Fruit fly (Drosophila melanogaster) whole organism, embryonic: ENCODE results near the gene U2af50.
A peak's percentile ranks its signal among the peaks of the same experiment; 100 is the strongest.

Experiments
- Abd-B ChIP-seq: fragments of 200-800 bp; sonication (Bioruptor generic); optimal IDR thresholded peaks from 2 replicates; lab custom pipeline; 2018; ENCODE audit warnings: missing biosample characterization, mild to moderate bottlenecking, missing genetic modification characterization, moderate library complexity
- Bdp1 ChIP-seq: fragments of 200-800 bp; sonication (Bioruptor generic); optimal IDR thresholded peaks from 3 replicates; lab custom pipeline; 2016; ENCODE audit warnings: missing biosample characterization, missing genetic modification characterization
- CG10147 ChIP-seq: fragments of 200-800 bp; sonication (Bioruptor generic); optimal IDR thresholded peaks from 2 replicates; lab custom pipeline; 2019; ENCODE audit warnings: missing biosample characterization, mild to moderate bottlenecking, missing genetic modification characterization, moderate library complexity
- CG10366 ChIP-seq: fragments of 200-800 bp; sonication (Bioruptor generic); IDR thresholded peaks from 2 replicates; pipeline ENCODE4 v1.3.6; 2022; ENCODE audit warnings: missing biosample characterization, missing genetic modification characterization
- CG11723 ChIP-seq: fragments of 200-800 bp; sonication (Bioruptor generic); optimal IDR thresholded peaks from 2 replicates; lab custom pipeline; 2017; ENCODE audit warnings: missing biosample characterization, mild to moderate bottlenecking, missing genetic modification characterization
- CG12219 ChIP-seq: fragments of 200-800 bp; sonication (Bioruptor generic); optimal IDR thresholded peaks from 3 replicates; lab custom pipeline; 2018; ENCODE audit warnings: missing biosample characterization, mild to moderate bottlenecking, missing genetic modification characterization
- CG12391 ChIP-seq: fragments of 200-800 bp; sonication (Bioruptor generic); optimal IDR thresholded peaks from 3 replicates; lab custom pipeline; 2018; ENCODE audit warnings: missing biosample characterization, mild to moderate bottlenecking, missing genetic modification characterization, moderate library complexity
- CG14014 ChIP-seq: fragments of 200-800 bp; sonication (Bioruptor generic); IDR thresholded peaks from 2 replicates; pipeline ENCODE4 v1.3.6; 2022; ENCODE audit warnings: missing biosample characterization, missing genetic modification characterization
- CG14441 ChIP-seq: fragments of 200-800 bp; sonication (Bioruptor generic); IDR thresholded peaks from 2 replicates; pipeline ENCODE4 v1.3.6; 2022; ENCODE audit warnings: missing biosample characterization, missing genetic modification characterization
- CG17359 ChIP-seq: fragments of 200-800 bp; sonication (Bioruptor generic); optimal IDR thresholded peaks from 3 replicates; lab custom pipeline; 2018; ENCODE audit warnings: missing biosample characterization, mild to moderate bottlenecking, missing genetic modification characterization, moderate library complexity
- CG17361 ChIP-seq: fragments of 200-800 bp; sonication (Bioruptor generic); IDR thresholded peaks from 3 replicates; pipeline ENCODE4 v1.3.6; 2022; ENCODE audit warnings: missing biosample characterization, missing genetic modification characterization
- CG17385 ChIP-seq: fragments of 200-800 bp; sonication (Bioruptor generic); optimal IDR thresholded peaks from 3 replicates; lab custom pipeline; 2018; ENCODE audit warnings: missing biosample characterization, mild to moderate bottlenecking, missing genetic modification characterization
- CG17802 ChIP-seq: fragments of 200-800 bp; sonication (Bioruptor generic); optimal IDR thresholded peaks from 2 replicates; lab custom pipeline; 2018; ENCODE audit warnings: missing biosample characterization, mild to moderate bottlenecking, missing genetic modification characterization, moderate library complexity
- CG18764 ChIP-seq: fragments of 200-800 bp; sonication (Bioruptor generic); optimal IDR thresholded peaks from 3 replicates; lab custom pipeline; 2016; ENCODE audit warnings: missing biosample characterization, missing genetic modification characterization
- CG30403 ChIP-seq: fragments of 200-800 bp; sonication (Bioruptor generic); optimal IDR thresholded peaks from 3 replicates; lab custom pipeline; 2016; ENCODE audit warnings: missing biosample characterization, missing genetic modification characterization
- CG32532 ChIP-seq: fragments of 200-800 bp; sonication (Bioruptor generic); IDR thresholded peaks from 2 replicates; pipeline ENCODE4 v1.3.6; 2022; ENCODE audit warnings: missing biosample characterization, missing genetic modification characterization
- CG32767 ChIP-seq: fragments of 200-800 bp; sonication (Bioruptor generic); IDR thresholded peaks from 2 replicates; pipeline ENCODE4 v1.3.6; 2022; ENCODE audit warnings: missing biosample characterization, missing genetic modification characterization
- CG32772 ChIP-seq: fragments of 200-800 bp; sonication (Bioruptor generic); IDR thresholded peaks from 2 replicates; pipeline ENCODE4 v1.3.6; 2022; ENCODE audit warnings: missing biosample characterization, missing genetic modification characterization
- CG4328 ChIP-seq: fragments of 200-800 bp; sonication (Bioruptor generic); optimal IDR thresholded peaks from 3 replicates; lab custom pipeline; 2017; ENCODE audit warnings: missing biosample characterization, missing genetic modification reagents, missing genetic modification characterization
- CG6689 ChIP-seq: fragments of 200-800 bp; sonication (Bioruptor generic); IDR thresholded peaks from 2 replicates; pipeline ENCODE4 v1.3.6; 2022; ENCODE audit warnings: missing biosample characterization, missing genetic modification characterization
- CG7372 ChIP-seq: fragments of 200-800 bp; sonication (Bioruptor generic); IDR thresholded peaks from 2 replicates; pipeline ENCODE4 v1.3.6; 2022; ENCODE audit warnings: missing biosample characterization, missing genetic modification characterization
- CG7556 ChIP-seq: fragments of 200-800 bp; sonication (Bioruptor generic); optimal IDR thresholded peaks from 2 replicates; lab custom pipeline; 2017; ENCODE audit warnings: missing biosample characterization, mild to moderate bottlenecking, missing genetic modification characterization
- CG8765 ChIP-seq: fragments of 200-800 bp; sonication (Bioruptor generic); IDR thresholded peaks from 2 replicates; pipeline ENCODE4 v1.3.6; 2022; ENCODE audit warnings: missing biosample characterization, missing genetic modification characterization
- CG9817 ChIP-seq: fragments of 200-800 bp; sonication (Bioruptor generic); optimal IDR thresholded peaks from 2 replicates; lab custom pipeline; 2018; ENCODE audit warnings: missing biosample characterization, mild to moderate bottlenecking, missing genetic modification characterization, moderate library complexity
- CTCF ChIP-seq: fragments of 200-800 bp; sonication (Bioruptor generic); optimal IDR thresholded peaks from 2 replicates; lab custom pipeline; 2017; ENCODE audit warnings: missing biosample characterization, mild to moderate bottlenecking, missing genetic modification characterization, moderate library complexity
- CrebB ChIP-seq: fragments of 200-800 bp; sonication (Bioruptor generic); optimal IDR thresholded peaks from 3 replicates; lab custom pipeline; 2018; ENCODE audit warnings: missing biosample characterization, mild to moderate bottlenecking, missing genetic modification characterization
- Eip74EF ChIP-seq, 2 experiments: fragments of 200-800 bp in 1 of 2; fragments of >200 bp in 1 of 2; sonication (Bioruptor generic) in 1 of 2; optimal IDR thresholded peaks; 2 replicates each; lab custom pipeline; 2017 to 2019; ENCODE audit warnings: missing biosample characterization in 2 of 2, missing genetic modification characterization in 2 of 2, mild to moderate bottlenecking in 1 of 2, moderate library complexity in 1 of 2
- GATAe ChIP-seq: fragments of 200-800 bp; sonication (Bioruptor generic); conservative IDR thresholded peaks from 2 replicates; pipeline ENCODE4 v1.3.6; 2022; ENCODE audit warnings: missing biosample characterization, missing genetic modification characterization
- Max ChIP-seq: fragments of 200-800 bp; sonication (Bioruptor generic); optimal IDR thresholded peaks from 2 replicates; lab custom pipeline; 2016; ENCODE audit warnings: missing biosample characterization, mild to moderate bottlenecking, missing genetic modification characterization
- Mes4 ChIP-seq: fragments of 200-800 bp; sonication (Bioruptor generic); optimal IDR thresholded peaks from 2 replicates; lab custom pipeline; 2016; ENCODE audit warnings: missing biosample characterization, missing genetic modification characterization
- PHDP ChIP-seq: fragments of 200-800 bp; sonication (Bioruptor generic); optimal IDR thresholded peaks from 3 replicates; lab custom pipeline; 2018; ENCODE audit warnings: missing biosample characterization, mild to moderate bottlenecking, missing genetic modification characterization, moderate library complexity
- Ptx1 ChIP-seq: fragments of 200-800 bp; sonication (Bioruptor generic); IDR thresholded peaks from 2 replicates; pipeline ENCODE4 v1.3.6; 2022; ENCODE audit warnings: missing biosample characterization, missing genetic modification characterization
- Rx ChIP-seq: fragments of 200-800 bp; sonication (Bioruptor generic); IDR thresholded peaks from 2 replicates; pipeline ENCODE4 v1.3.6; 2022; ENCODE audit warnings: missing biosample characterization, missing genetic modification characterization
- Ssrp ChIP-seq: fragments of 200-800 bp; sonication (Bioruptor generic); optimal IDR thresholded peaks from 2 replicates; lab custom pipeline; 2018; ENCODE audit warnings: missing biosample characterization, mild to moderate bottlenecking, missing genetic modification characterization, moderate library complexity
- bab2 ChIP-seq: fragments of 200-800 bp; sonication (Bioruptor generic); optimal IDR thresholded peaks from 2 replicates; lab custom pipeline; 2016; ENCODE audit warnings: missing biosample characterization, missing genetic modification characterization
- caup ChIP-seq: fragments of 200-800 bp; sonication (Bioruptor generic); optimal IDR thresholded peaks from 3 replicates; lab custom pipeline; 2017; ENCODE audit warnings: missing biosample characterization, mild to moderate bottlenecking, missing genetic modification characterization, moderate library complexity; ENCODE audit not compliant: severe bottlenecking
- corto ChIP-seq: fragments of 200-800 bp; sonication (Bioruptor generic); optimal IDR thresholded peaks from 2 replicates; lab custom pipeline; 2016; ENCODE audit warnings: missing biosample characterization, mild to moderate bottlenecking, missing genetic modification characterization, moderate library complexity
- disco-r ChIP-seq: fragments of 200-800 bp; sonication (Bioruptor generic); optimal IDR thresholded peaks from 2 replicates; lab custom pipeline; 2016; ENCODE audit warnings: missing biosample characterization, missing genetic modification characterization
- dysf ChIP-seq: fragments of 200-800 bp; sonication (Bioruptor generic); IDR thresholded peaks from 3 replicates; pipeline ENCODE4 v1.3.6; 2022; ENCODE audit warnings: missing biosample characterization, missing genetic modification characterization
- emc ChIP-seq: fragments of 200-800 bp; sonication (Bioruptor generic); optimal IDR thresholded peaks from 2 replicates; lab custom pipeline; 2016; ENCODE audit warnings: missing biosample characterization, missing genetic modification characterization
- fd96Cb ChIP-seq: fragments of 200-800 bp; sonication (Bioruptor generic); optimal IDR thresholded peaks from 2 replicates; lab custom pipeline; 2018; ENCODE audit warnings: missing biosample characterization, mild to moderate bottlenecking, missing genetic modification characterization, moderate library complexity
- gce ChIP-seq: fragments of 200-800 bp; sonication (Bioruptor generic); IDR thresholded peaks from 3 replicates; pipeline ENCODE4 v1.3.6; 2022; ENCODE audit warnings: missing biosample characterization, missing genetic modification characterization
- gem ChIP-seq: fragments of 200-800 bp; sonication (Bioruptor generic); optimal IDR thresholded peaks from 2 replicates; lab custom pipeline; 2019; ENCODE audit warnings: missing biosample characterization, mild to moderate bottlenecking, missing genetic modification characterization, moderate library complexity
- grn ChIP-seq: fragments of 200-800 bp; sonication (Bioruptor generic); optimal IDR thresholded peaks from 3 replicates; lab custom pipeline; 2017; ENCODE audit warnings: missing biosample characterization, missing genetic modification characterization
- hkb ChIP-seq, 2 experiments: fragments of 200-800 bp in 1 of 2; fragments of >200 bp in 1 of 2; sonication (Bioruptor generic) in 1 of 2; IDR thresholded peaks in 1 of 2; optimal IDR thresholded peaks in 1 of 2; 2 replicates each; pipeline versions ENCODE4 v1.3.6 to Lab custom; 2017 to 2022; ENCODE audit warnings: missing biosample characterization in 1 of 2, missing genetic modification characterization in 1 of 2
- nerfin-2 ChIP-seq: fragments of 200-800 bp; sonication (Bioruptor generic); IDR thresholded peaks from 2 replicates; pipeline ENCODE4 v1.3.6; 2022; ENCODE audit warnings: missing biosample characterization, missing genetic modification characterization; ENCODE audit not compliant: partially characterized antibody
- odd ChIP-seq: fragments of 200-800 bp; sonication (Bioruptor generic); optimal IDR thresholded peaks from 2 replicates; lab custom pipeline; 2017; ENCODE audit warnings: missing biosample characterization, mild to moderate bottlenecking, missing genetic modification characterization
- schlank ChIP-seq: fragments of 200-800 bp; sonication (Bioruptor generic); optimal IDR thresholded peaks from 2 replicates; lab custom pipeline; 2018; ENCODE audit warnings: missing biosample characterization, mild to moderate bottlenecking, missing genetic modification characterization
- sim ChIP-seq: fragments of 200-800 bp; sonication (Bioruptor generic); IDR thresholded peaks from 2 replicates; pipeline ENCODE4 v1.3.6; 2022; ENCODE audit warnings: missing biosample characterization, missing genetic modification characterization
- tap ChIP-seq: fragments of 200-800 bp; optimal IDR thresholded peaks from 3 replicates; lab custom pipeline; 2019; ENCODE audit warnings: missing biosample characterization, mild to moderate bottlenecking, missing genetic modification characterization, moderate library complexity

Gene U2af50

DNA sequence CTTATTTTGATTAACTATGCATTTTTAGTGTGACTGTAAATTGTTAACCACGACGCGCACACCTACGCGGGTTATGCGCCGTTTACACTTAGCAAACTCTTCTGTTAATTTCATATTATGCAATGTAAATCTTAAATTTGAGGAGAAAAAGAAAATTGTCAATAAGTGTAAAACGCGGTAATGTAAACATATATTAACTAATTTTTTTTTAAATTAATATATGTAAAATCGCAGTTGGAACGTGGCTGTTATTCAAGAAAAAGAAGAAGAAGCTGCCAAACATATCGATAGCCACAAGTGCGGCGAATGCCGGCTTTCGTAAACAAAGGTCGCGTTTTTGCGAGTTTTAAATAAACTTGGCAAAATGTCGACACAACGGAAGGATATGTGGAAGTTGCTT, 32.6 kb upstream of the U2af50 start, which contains the start of the genes TH1 and mei-41 (continued):
- TF ChIP-seq nerfin-2 (no peak), tap (tag; lab: Kevin White, UChicago) (no peak), CG11723 (GFP tag; lab: Kevin White, UChicago) (peak; percentile 79), Bdp1 (GFP tag; lab: Kevin White, UChicago) (peak; percentile 48), CrebB (peak; percentile 48), GATAe (GFP tag; lab: Robert Waterston, UW) (peak; percentile 79), Eip74EF (GFP tag; optimal IDR thresholded peaks at IDR 0.05; lab: Kevin White, UChicago) (no peak), gce (GFP tag; lab: Robert Waterston, UW) (peak; percentile 85; the same call in 2 of the 3 replicates), CG8765 (peak; percentile 93), Ptx1 (peak; percentile 97)

DNA sequence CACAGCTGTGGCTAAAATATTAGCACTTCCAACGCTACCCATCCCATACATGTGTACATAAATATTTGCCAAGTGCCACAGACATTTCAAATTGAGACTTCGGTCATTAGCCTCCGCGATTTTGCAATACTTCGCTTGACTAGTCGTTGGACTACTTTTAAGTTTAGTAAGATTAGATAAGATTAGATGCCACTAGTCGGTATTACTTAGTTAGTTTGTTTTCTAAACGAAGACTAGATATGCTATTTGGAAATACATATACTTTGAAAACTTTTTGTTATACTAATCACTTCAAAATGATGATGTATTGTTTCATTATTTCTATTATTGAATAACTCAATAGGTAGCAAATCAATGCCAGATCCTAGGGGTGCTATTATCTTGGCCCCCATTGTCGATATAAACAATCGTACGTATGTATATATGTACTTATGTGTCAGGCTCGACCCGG, 27.1 kb upstream of the U2af50 start:
- TF ChIP-seq emc (GFP tag; lab: Kevin White, UChicago) (no peak), sim (GFP tag; lab: Robert Waterston, UW) (0 out of 2 replicates have a peak, but pooled peaks have one; percentile 17), CG17802 (no peak), caup (GFP tag; lab: Kevin White, UChicago) (peak; percentile 72), disco-r (GFP tag; lab: Kevin White, UChicago) (no peak), gem (peak; percentile 54), Rx (GFP tag; lab: Robert Waterston, UW) (no peak), CG17359 (tag; lab: Kevin White, UChicago) (no peak), Mes4 (no peak), grn (GFP tag; lab: Kevin White, UChicago) (no peak), CG10366 (GFP tag; lab: Robert Waterston, UW) (no peak), Max (GFP tag; lab: Kevin White, UChicago) (peak; percentile 7), CG18764 (GFP tag; lab: Kevin White, UChicago) (no peak), CG12219 (peak; percentile 20), CG6689 (GFP tag; lab: Robert Waterston, UW) (peak; percentile 17; the same call in 1 of the 2 replicates), CG7372 (no peak), Ssrp (tag; lab: Kevin White, UChicago) (peak; percentile 8), Abd-B (GFP tag; lab: Kevin White, UChicago) (no peak), CG10147 (GFP tag; lab: Kevin White, UChicago) (peak; percentile 4), CG14014 (GFP tag; lab: Robert Waterston, UW) (no peak), CG17385 (GFP tag; lab: Kevin White, UChicago) (peak; percentile 42), CG32532 (GFP tag; lab: Robert Waterston, UW) (peak; percentile 47), CG12391 (tag; lab: Kevin White, UChicago) (peak; percentile 55), schlank (tag; lab: Kevin White, UChicago) (peak; percentile 37), CG30403 (GFP tag; lab: Kevin White, UChicago) (peak; percentile 46), dysf (GFP tag; lab: Robert Waterston, UW) (peak; percentile 37; the same call in 1 of the 3 replicates), fd96Cb (tag; lab: Kevin White, UChicago) (peak; percentile 2), hkb (optimal IDR thresholded peaks at IDR 0.05; lab: Kevin White, UChicago) (no peak), hkb (GFP tag; IDR thresholded peaks at IDR 0.05; lab: Robert Waterston, UW) (no peak), CTCF (GFP tag; lab: Kevin White, UChicago) (no peak), corto (peak; percentile 21), odd (GFP tag; lab: Kevin White, UChicago) (peak; percentile 34), CG32772 (GFP tag; lab: Robert Waterston, UW) (no peak), CG14441 (GFP tag; lab: Robert Waterston, UW) (no peak), PHDP (tag; lab: Kevin White, UChicago) (peak; percentile 24), CG17361 (GFP tag; lab: Robert Waterston, UW) (peak; percentile 52; the same call in 1 of the 3 replicates), bab2 (GFP tag; lab: Kevin White, UChicago) (peak; percentile 38), CG9817 (tag; lab: Kevin White, UChicago) (no peak), CG32767 (GFP tag; lab: Robert Waterston, UW) (no peak), CG4328 (GFP tag; lab: Kevin White, UChicago) (peak; percentile 16), CG7556 (peak; percentile 52)
